Worm (Caenorhabditis elegans) whole organism, L3 larva: ENCODE data around the gene C35D10.5.

Experiments
- R02D3.7 ChIP-seq: fragments of 150-350 bp; optimal IDR thresholded peaks from 2 replicates; lab custom pipeline; 2014; ENCODE audit warnings: missing biosample characterization, missing genetic modification characterization
- ZK546.5 ChIP-seq: sonication (generic microtip); optimal IDR thresholded peaks from 2 replicates; lab custom pipeline; 2017; ENCODE audit warnings: missing biosample characterization, missing genetic modification characterization
- ama-1 ChIP-seq: fragments of 150-350 bp; optimal IDR thresholded peaks from 2 replicates; lab custom pipeline; 2018
- ceh-16 ChIP-seq: sonication (generic microtip); optimal IDR thresholded peaks from 2 replicates; lab custom pipeline; 2017; ENCODE audit warnings: missing biosample characterization, missing genetic modification characterization
- ceh-82 ChIP-seq: fragments of 150-350 bp; optimal IDR thresholded peaks from 2 replicates; lab custom pipeline; 2014; ENCODE audit warnings: missing biosample characterization, missing genetic modification characterization
- ceh-9 ChIP-seq: sonication (generic microtip); optimal IDR thresholded peaks from 2 replicates; lab custom pipeline; 2018; ENCODE audit warnings: missing biosample characterization, missing genetic modification characterization
- daf-12 ChIP-seq: fragments of 150-350 bp; optimal IDR thresholded peaks from 2 replicates; lab custom pipeline; 2014; ENCODE audit warnings: missing biosample characterization, missing genetic modification reagents, missing genetic modification characterization
- egl-27 ChIP-seq: sonication (generic microtip); optimal IDR thresholded peaks from 4 replicates; lab custom pipeline; 2017; ENCODE audit warnings: missing biosample characterization, missing genetic modification reagents, missing genetic modification characterization
- egl-5 ChIP-seq: fragments of 150-350 bp; optimal IDR thresholded peaks from 2 replicates; lab custom pipeline; 2017; ENCODE audit warnings: missing biosample characterization, missing genetic modification reagents, missing genetic modification characterization, inconsistent platforms
- elt-1 ChIP-seq: fragments of 150-350 bp; optimal IDR thresholded peaks from 2 replicates; lab custom pipeline; 2014; ENCODE audit warnings: missing biosample characterization, missing genetic modification characterization
- elt-2 ChIP-seq: sonication (generic microtip); optimal IDR thresholded peaks from 2 replicates; lab custom pipeline; 2016; ENCODE audit warnings: missing genetic modification reagents, mild to moderate bottlenecking, missing genetic modification characterization, missing compliant biosample characterization
- elt-3 ChIP-seq, 3 experiments: fragments of 150-350 bp in 1 of 3; sonication (generic microtip) in 2 of 3; optimal IDR thresholded peaks; 2 replicates in 2 of 3; 4 replicates in 1 of 3; lab custom pipeline; 2014 to 2017; ENCODE audit warnings: missing biosample characterization in 3 of 3, missing genetic modification characterization in 3 of 3
- eor-1 ChIP-seq, 2 experiments: fragments of 150-350 bp; optimal IDR thresholded peaks; 2 replicates each; lab custom pipeline; 2014 to 2018; ENCODE audit warnings: missing biosample characterization in 2 of 2, missing genetic modification characterization in 2 of 2
- fkh-10 ChIP-seq: sonication (generic microtip); optimal IDR thresholded peaks from 2 replicates; lab custom pipeline; 2017; ENCODE audit warnings: missing biosample characterization, missing genetic modification reagents, missing genetic modification characterization
- fkh-2 ChIP-seq: fragments of 150-350 bp; optimal IDR thresholded peaks from 2 replicates; lab custom pipeline; 2014; ENCODE audit warnings: missing biosample characterization, missing genetic modification reagents, missing genetic modification characterization
- fos-1 ChIP-seq: fragments of 150-350 bp; optimal IDR thresholded peaks from 2 replicates; lab custom pipeline; 2014; ENCODE audit warnings: missing biosample characterization, missing genetic modification characterization
- hmg-11 ChIP-seq: sonication (generic microtip); optimal IDR thresholded peaks from 2 replicates; lab custom pipeline; 2016; ENCODE audit warnings: missing genetic modification characterization, missing compliant biosample characterization
- lin-15B ChIP-seq: fragments of 150-350 bp; optimal IDR thresholded peaks from 2 replicates; lab custom pipeline; 2014; ENCODE audit warnings: missing biosample characterization, missing genetic modification characterization
- lin-39 ChIP-seq: fragments of 150-350 bp; optimal IDR thresholded peaks from 2 replicates; lab custom pipeline; 2018; ENCODE audit warnings: missing biosample characterization, missing genetic modification reagents, missing genetic modification characterization
- lsy-12 ChIP-seq: sonication (generic microtip); optimal IDR thresholded peaks from 2 replicates; lab custom pipeline; 2016; ENCODE audit warnings: mild to moderate bottlenecking, missing genetic modification characterization, missing compliant biosample characterization
- mdl-1 ChIP-seq: fragments of 150-350 bp; optimal IDR thresholded peaks from 2 replicates; lab custom pipeline; 2014; ENCODE audit warnings: missing biosample characterization, missing genetic modification characterization
- mml-1 ChIP-seq: fragments of 150-350 bp; sonication (generic microtip); optimal IDR thresholded peaks from 3 replicates; lab custom pipeline; 2014; ENCODE audit warnings: missing biosample characterization, missing genetic modification characterization
- nfya-1 ChIP-seq: sonication (generic microtip); optimal IDR thresholded peaks from 2 replicates; lab custom pipeline; 2017; ENCODE audit warnings: missing genetic modification characterization, mild to moderate bottlenecking, missing compliant biosample characterization, antibody characterized with exemption, moderate library complexity; ENCODE audit not compliant: insufficient read depth
- nhr-11 ChIP-seq: fragments of 150-350 bp; optimal IDR thresholded peaks from 2 replicates; lab custom pipeline; 2014; ENCODE audit warnings: missing biosample characterization, missing genetic modification characterization
- nhr-12 ChIP-seq: fragments of 150-350 bp; optimal IDR thresholded peaks from 2 replicates; lab custom pipeline; 2014; ENCODE audit warnings: missing biosample characterization, missing genetic modification characterization
- nhr-23 ChIP-seq: fragments of 150-350 bp; optimal IDR thresholded peaks from 2 replicates; lab custom pipeline; 2014; ENCODE audit warnings: missing biosample characterization, missing genetic modification reagents, missing genetic modification characterization
- nhr-237 ChIP-seq: fragments of 150-350 bp; optimal IDR thresholded peaks from 2 replicates; lab custom pipeline; 2014; ENCODE audit warnings: missing biosample characterization, missing genetic modification characterization
- nhr-25 ChIP-seq: sonication (generic microtip); optimal IDR thresholded peaks from 2 replicates; lab custom pipeline; 2017; ENCODE audit warnings: missing biosample characterization, missing genetic modification characterization
- nhr-28 ChIP-seq: fragments of 150-350 bp; optimal IDR thresholded peaks from 2 replicates; lab custom pipeline; 2014; ENCODE audit warnings: missing biosample characterization, missing genetic modification characterization
- nhr-43 ChIP-seq: sonication (generic microtip); optimal IDR thresholded peaks from 2 replicates; lab custom pipeline; 2016; ENCODE audit warnings: mild to moderate bottlenecking, missing genetic modification characterization, missing compliant biosample characterization; ENCODE audit not compliant: poor library complexity, severe bottlenecking
- nhr-67 ChIP-seq: fragments of 150-350 bp; optimal IDR thresholded peaks from 2 replicates; lab custom pipeline; 2014; ENCODE audit warnings: missing biosample characterization, missing genetic modification characterization
- nhr-76 ChIP-seq: fragments of 150-350 bp; sonication (generic microtip); optimal IDR thresholded peaks from 5 replicates; lab custom pipeline; 2014; ENCODE audit warnings: missing biosample characterization, missing genetic modification characterization
- nhr-77 ChIP-seq: fragments of 150-350 bp; optimal IDR thresholded peaks from 2 replicates; lab custom pipeline; 2014; ENCODE audit warnings: missing biosample characterization, missing genetic modification characterization
- pha-4 ChIP-seq: fragments of 150-350 bp; optimal IDR thresholded peaks from 2 replicates; lab custom pipeline; 2014; ENCODE audit warnings: missing biosample characterization, missing genetic modification reagents, missing genetic modification characterization
- pqm-1 ChIP-seq: fragments of 150-350 bp; optimal IDR thresholded peaks from 2 replicates; lab custom pipeline; 2017; ENCODE audit warnings: missing biosample characterization, missing genetic modification characterization, inconsistent platforms
- sea-2 ChIP-seq: fragments of 150-350 bp; sonication (generic microtip); optimal IDR thresholded peaks from 4 replicates; lab custom pipeline; 2014; ENCODE audit warnings: missing biosample characterization, missing genetic modification reagents, missing genetic modification characterization
- skn-1 ChIP-seq: fragments of 150-350 bp; optimal IDR thresholded peaks from 2 replicates; lab custom pipeline; 2014; ENCODE audit warnings: missing biosample characterization, missing genetic modification characterization
- snpc-4 ChIP-seq: fragments of 150-350 bp; optimal IDR thresholded peaks from 2 replicates; lab custom pipeline; 2014; ENCODE audit warnings: missing biosample characterization, missing genetic modification characterization
- unc-39 ChIP-seq: sonication (generic microtip); optimal IDR thresholded peaks from 4 replicates; lab custom pipeline; 2017; ENCODE audit warnings: missing biosample characterization, missing genetic modification characterization
- unc-62 ChIP-seq: fragments of 150-350 bp; sonication (generic microtip); optimal IDR thresholded peaks from 4 replicates; lab custom pipeline; 2014; ENCODE audit warnings: missing biosample characterization, missing genetic modification reagents, missing genetic modification characterization
- zag-1 ChIP-seq: fragments of 150-350 bp; optimal IDR thresholded peaks from 2 replicates; lab custom pipeline; 2014; ENCODE audit warnings: missing biosample characterization, missing genetic modification characterization
- ztf-11 ChIP-seq: fragments of 150-350 bp; optimal IDR thresholded peaks from 2 replicates; lab custom pipeline; 2014; ENCODE audit warnings: missing biosample characterization, missing genetic modification characterization
- ztf-4 ChIP-seq: fragments of 150-350 bp; optimal IDR thresholded peaks from 2 replicates; lab custom pipeline; 2014; ENCODE audit warnings: missing biosample characterization, missing genetic modification characterization

C35D10.5 gene

ce11 chrIII:4842173-4842572 is 20.0 kb upstream of the C35D10.5 start, which contains the start of gene clec-156:
TSS of gene clec-156 (minus strand) at chrIII:4842273.
- no peak for TF ChIP-seq hmg-11 (tag; lab: Kevin White, UChicago)
- no peak for TF ChIP-seq lin-39 (tag; lab: Kevin White, UChicago)
- TF ChIP-seq nhr-28 (tag; lab: Kevin White, UChicago): no peak
- no peak for TF ChIP-seq lin-15B

ce11 chrIII:4844327-4844726 is 17.8 kb upstream of the C35D10.5 start, which contains the start of the genes clec-157 and fkh-5:
TSS of gene clec-157 (minus strand) at chrIII:4844427.
TSS of gene fkh-5 (plus strand) at chrIII:4844662.
- TF ChIP-seq nhr-28 (tag; lab: Kevin White, UChicago): no peak
- no peak for TF ChIP-seq fkh-10 (GFP tag; lab: Kevin White, UChicago)
- no peak for TF ChIP-seq zag-1
- no peak for TF ChIP-seq lin-15B
- no peak for TF ChIP-seq fkh-2 (tag; lab: Kevin White, UChicago)
- TF ChIP-seq lsy-12 (tag; lab: Kevin White, UChicago): no peak
- no peak for TF ChIP-seq sea-2 (GFP tag; lab: Kevin White, UChicago)
- no peak for TF ChIP-seq unc-39 (tag; lab: Kevin White, UChicago)
- TF ChIP-seq ZK546.5 (tag; lab: Kevin White, UChicago): no peak
- no peak for TF ChIP-seq pha-4 (tag; lab: Kevin White, UChicago)
- no peak for TF ChIP-seq hmg-11 (tag; lab: Kevin White, UChicago)

ce11 chrIII:4849739-4850138 is 12.4 kb upstream of the C35D10.5 start, which contains the start of gene nonu-1:
TSS of gene nonu-1 (minus strand) at chrIII:4849907.
- no peak for TF ChIP-seq elt-3 (tag; optimal IDR thresholded peaks at IDR 0.05; lab: Kevin White, UChicago)
- TF ChIP-seq fkh-10 (GFP tag; lab: Kevin White, UChicago): no peak
- TF ChIP-seq nhr-12 (tag; lab: Kevin White, UChicago): no peak
- TF ChIP-seq daf-12 (tag; lab: Kevin White, UChicago): no peak
- no peak for TF ChIP-seq mml-1 (tag; lab: Kevin White, UChicago)
- no peak for TF ChIP-seq ztf-4 (tag; lab: Kevin White, UChicago)
- TF ChIP-seq lin-15B: no peak
- TF ChIP-seq ZK546.5 (tag; lab: Kevin White, UChicago): no peak
- TF ChIP-seq ceh-82 (tag; lab: Kevin White, UChicago): no peak
- no peak for TF ChIP-seq ztf-11 (tag; lab: Kevin White, UChicago)
- TF ChIP-seq snpc-4 (tag; lab: Kevin White, UChicago): no peak
- TF ChIP-seq nhr-23 (tag; lab: Kevin White, UChicago): no peak
- TF ChIP-seq ceh-9: no peak
- no peak for TF ChIP-seq fos-1
- no peak for TF ChIP-seq pqm-1
- no peak for TF ChIP-seq elt-1 (tag; lab: Kevin White, UChicago)
- no peak for TF ChIP-seq ama-1 (lab: Kevin White, UChicago)
- TF ChIP-seq egl-5: no peak

ce11 chrIII:4850139-4850538 is 12.0 kb upstream of the C35D10.5 start, which contains the start of gene F26A1.1:
TSS of gene F26A1.1 (plus strand) at chrIII:4850507.
- TF ChIP-seq nhr-12 (tag; lab: Kevin White, UChicago) (no peak), fkh-2 (tag; lab: Kevin White, UChicago) (no peak), fkh-10 (GFP tag; lab: Kevin White, UChicago) (no peak), R02D3.7 (tag; lab: Kevin White, UChicago) (no peak), pha-4 (tag; lab: Kevin White, UChicago) (peak; percentile 71), daf-12 (tag; lab: Kevin White, UChicago) (no peak), nhr-11 (tag; lab: Kevin White, UChicago) (no peak), hmg-11 (tag; lab: Kevin White, UChicago) (no peak), elt-1 (tag; lab: Kevin White, UChicago) (no peak), unc-62 (GFP tag; lab: Kevin White, UChicago) (no peak), mdl-1 (tag; lab: Kevin White, UChicago) (no peak), egl-27 (no peak), elt-2 (tag; lab: Kevin White, UChicago) (no peak), nhr-76 (no peak), pqm-1 (no peak), ZK546.5 (tag; lab: Kevin White, UChicago) (no peak), snpc-4 (tag; lab: Kevin White, UChicago) (no peak), lin-15B (peak; percentile 24), ztf-4 (tag; lab: Kevin White, UChicago) (no peak), zag-1 (no peak), nhr-67 (tag; lab: Kevin White, UChicago) (no peak), nhr-77 (tag; lab: Kevin White, UChicago) (no peak), nfya-1 (tag; lab: Kevin White, UChicago) (peak; percentile 31), lin-39 (tag; lab: Kevin White, UChicago) (no peak), sea-2 (GFP tag; lab: Kevin White, UChicago) (no peak), lsy-12 (tag; lab: Kevin White, UChicago) (no peak), elt-3 (tag; optimal IDR thresholded peaks at IDR 0.05; lab: Kevin White, UChicago) (no peak), nhr-237 (tag; lab: Kevin White, UChicago) (no peak), nhr-43 (tag; lab: Kevin White, UChicago) (no peak), nhr-25 (tag; lab: Kevin White, UChicago) (no peak), ceh-16 (tag; lab: Kevin White, UChicago) (no peak), skn-1 (peak; percentile 45), fos-1 (no peak), eor-1 (tag; optimal IDR thresholded peaks at IDR 0.05; lab: Kevin White, UChicago) (no peak)
